Fruit fly (Drosophila melanogaster): ENCODE data around the gene Nf-YC.
A peak's percentile ranks its signal among the peaks of the same experiment; 100 is the strongest.

The Nf-YC gene

dm6 chrX:6820703-6821102 lies at the start of gene Nf-YC, which contains the start of gene xit:
Nf-YC (minus strand) TSS chrX:6820919.
xit (plus strand) TSS chrX:6821016.
- TF ChIP-seq Myc (optimal IDR thresholded peaks at IDR 0.05) (peak; percentile 96), HLH106 (tag; optimal IDR thresholded peaks at IDR 0.05) (peak; percentile 19), pan (optimal IDR thresholded peaks at IDR 0.05) (no peak), Vsx2 (GFP tag; optimal IDR thresholded peaks at IDR 0.05; ENCODE audit: partially characterized antibody) (peak; percentile 97), woc (GFP tag; optimal IDR thresholded peaks at IDR 0.05) (no peak), dsf (GFP tag; optimal IDR thresholded peaks at IDR 0.05; ENCODE audit: borderline replicate concordance) (no peak), fru (GFP tag; optimal IDR thresholded peaks at IDR 0.05) (no peak)

dm6 chrX:6869770-6870404 lies 49.2 kb upstream of the Nf-YC start:
- TF ChIP-seq tai (GFP tag; optimal IDR thresholded peaks at IDR 0.05) (no peak), N (GFP tag; optimal IDR thresholded peaks at IDR 0.05) (no peak), woc (GFP tag; optimal IDR thresholded peaks at IDR 0.05) (no peak), br (GFP tag; optimal IDR thresholded peaks at IDR 0.05) (no peak), sage (GFP tag; optimal IDR thresholded peaks at IDR 0.05) (no peak), Hnf4 (GFP tag; optimal IDR thresholded peaks at IDR 0.05) (no peak), Mio (GFP tag; optimal IDR thresholded peaks at IDR 0.05) (no peak), Dfd (GFP tag; optimal IDR thresholded peaks at IDR 0.05) (no peak), dl (GFP tag; optimal IDR thresholded peaks at IDR 0.05; ENCODE audit: insufficient read depth in 1 of 2, partially characterized antibody in 2 of 2) (no peak), Abd-B (GFP tag; optimal IDR thresholded peaks at IDR 0.05) (no peak)

dm6 chrX:6868629-6869579 lies 48.2 kb upstream of the Nf-YC start:
- TF ChIP-seq Dfd (GFP tag; optimal IDR thresholded peaks at IDR 0.05), result peak; percentile 26
- TF ChIP-seq Dif (GFP tag; optimal IDR thresholded peaks at IDR 0.05; ENCODE audit: partially characterized antibody), result no peak
- TF ChIP-seq tai (GFP tag; optimal IDR thresholded peaks at IDR 0.05), result no peak

- TF ChIP-seq Dif (GFP tag; optimal IDR thresholded peaks at IDR 0.05; ENCODE audit: partially characterized antibody) (peak; percentile 68), jim (GFP tag; optimal IDR thresholded peaks at IDR 0.05) (peak; percentile 42), Hr83 (GFP tag; optimal IDR thresholded peaks at IDR 0.05; ENCODE audit: poor library complexity, severe bottlenecking) (no peak), psq (GFP tag; optimal IDR thresholded peaks at IDR 0.05) (peak; percentile 90), lola (GFP tag; optimal IDR thresholded peaks at IDR 0.05) (no peak), Sp1 (GFP tag; optimal IDR thresholded peaks at IDR 0.05) (peak; percentile 52), CrebA (GFP tag; optimal IDR thresholded peaks at IDR 0.05; ENCODE audit: borderline replicate concordance) (no peak), CG32264 (GFP tag; optimal IDR thresholded peaks at IDR 0.05) (no peak), Myc (optimal IDR thresholded peaks at IDR 0.05) (no peak), dl (GFP tag; optimal IDR thresholded peaks at IDR 0.05; ENCODE audit: insufficient read depth in 1 of 2, partially characterized antibody in 2 of 2) (peak in 1 of 2 experiments; percentile 52), Rel (GFP tag; optimal IDR thresholded peaks at IDR 0.05) (no peak), Rel (tag; optimal IDR thresholded peaks at IDR 0.05) (peak; percentile 40), Abd-B (GFP tag; optimal IDR thresholded peaks at IDR 0.05) (no peak)
These were observed 47.4 kb upstream of the Nf-YC start for dm6 chrX:6868024-6868628.

- TF ChIP-seq Hr83 (GFP tag; optimal IDR thresholded peaks at IDR 0.05; ENCODE audit: poor library complexity, severe bottlenecking) (no peak), CG9705 (GFP tag; optimal IDR thresholded peaks at IDR 0.05) (no peak), sage (GFP tag; optimal IDR thresholded peaks at IDR 0.05) (no peak), Myc (optimal IDR thresholded peaks at IDR 0.05) (no peak), h (GFP tag; optimal IDR thresholded peaks at IDR 0.05) (peak; percentile 40), br (GFP tag; optimal IDR thresholded peaks at IDR 0.05) (peak; percentile 20), sv (GFP tag; optimal IDR thresholded peaks at IDR 0.05) (peak; percentile 41), ey (GFP tag; optimal IDR thresholded peaks at IDR 0.05) (peak; percentile 41), brk (GFP tag; optimal IDR thresholded peaks at IDR 0.05) (no peak), fru (GFP tag; optimal IDR thresholded peaks at IDR 0.05) (peak; percentile 71), dsf (GFP tag; optimal IDR thresholded peaks at IDR 0.05; ENCODE audit: borderline replicate concordance) (no peak), Jra (GFP tag; optimal IDR thresholded peaks at IDR 0.05) (peak; percentile 4), HLH106 (tag; optimal IDR thresholded peaks at IDR 0.05) (peak; percentile 62), foxo (GFP tag; optimal IDR thresholded peaks at IDR 0.05) (peak in 1 of 2 experiments; percentile 77), Dfd (GFP tag; optimal IDR thresholded peaks at IDR 0.05) (no peak), woc (GFP tag; optimal IDR thresholded peaks at IDR 0.05) (peak; percentile 62), tai (GFP tag; optimal IDR thresholded peaks at IDR 0.05) (peak; percentile 37), rgr (GFP tag; optimal IDR thresholded peaks at IDR 0.05) (peak; percentile 49), Sp1 (GFP tag; optimal IDR thresholded peaks at IDR 0.05) (peak; percentile 75), Hnf4 (GFP tag; optimal IDR thresholded peaks at IDR 0.05) (no peak), dmrt93B (GFP tag; optimal IDR thresholded peaks at IDR 0.05) (peak; percentile 70)
These were observed 46.7 kb upstream of the Nf-YC start, which contains the start of gene CG14434 for dm6 chrX:6867175-6868023. CG14434 (minus strand) TSS chrX:6867194.

Measured in whole organism, wandering third instar larva.